Fruit fly (Drosophila melanogaster) whole organism, prepupa: Measurements from ENCODE around the gene Ns4.

Experiments used
- CG10631 ChIP-seq: fragments of 200-800 bp; sonication (Bioruptor generic); optimal IDR thresholded peaks from 2 replicates; lab custom pipeline; 2016; ENCODE audit warnings: missing biosample characterization, missing genetic modification characterization
- CG11902 ChIP-seq: fragments of 200-800 bp; sonication (Bioruptor generic); optimal IDR thresholded peaks from 3 replicates; lab custom pipeline; 2016; ENCODE audit warnings: missing biosample characterization, missing genetic modification characterization
- CG15336 ChIP-seq: fragments of 200-800 bp; sonication (Bioruptor generic); IDR thresholded peaks from 2 replicates; pipeline ENCODE4 v1.3.6; 2022; ENCODE audit warnings: missing biosample characterization, missing genetic modification characterization
- CG3032 ChIP-seq: fragments of 200-800 bp; optimal IDR thresholded peaks from 2 replicates; lab custom pipeline; 2019; ENCODE audit warnings: missing biosample characterization, mild to moderate bottlenecking, missing genetic modification characterization, moderate library complexity
- CG31627 ChIP-seq: fragments of 200-800 bp; sonication (Bioruptor generic); optimal IDR thresholded peaks from 3 replicates; lab custom pipeline; 2016; ENCODE audit warnings: missing biosample characterization, missing genetic modification characterization
- CG32006 ChIP-seq: fragments of 200-800 bp; sonication (Bioruptor generic); optimal IDR thresholded peaks from 3 replicates; lab custom pipeline; 2017; ENCODE audit warnings: missing biosample characterization, mild to moderate bottlenecking, missing genetic modification characterization
- CG34406 ChIP-seq: fragments of 200-800 bp; sonication (Bioruptor generic); optimal IDR thresholded peaks from 3 replicates; lab custom pipeline; 2016; ENCODE audit warnings: missing biosample characterization, missing genetic modification characterization
- CG3919 ChIP-seq: fragments of 200-800 bp; sonication (Bioruptor generic); optimal IDR thresholded peaks from 3 replicates; lab custom pipeline; 2016; ENCODE audit warnings: missing biosample characterization, missing genetic modification characterization
- CG4318 ChIP-seq: fragments of 200-800 bp; sonication (Bioruptor generic); optimal IDR thresholded peaks from 3 replicates; lab custom pipeline; 2017; ENCODE audit warnings: missing biosample characterization, mild to moderate bottlenecking, missing genetic modification characterization
- CG6163 ChIP-seq: fragments of 200-800 bp; sonication (Bioruptor generic); IDR thresholded peaks from 3 replicates; pipeline ENCODE4 v1.3.6; 2022; ENCODE audit warnings: missing biosample characterization, missing genetic modification characterization
- CG6276 ChIP-seq: fragments of 200-800 bp; sonication (Bioruptor generic); optimal IDR thresholded peaks from 2 replicates; lab custom pipeline; 2017; ENCODE audit warnings: missing biosample characterization, mild to moderate bottlenecking, missing genetic modification characterization
- CG6792 ChIP-seq: fragments of 200-800 bp; sonication (Bioruptor generic); optimal IDR thresholded peaks from 3 replicates; lab custom pipeline; 2016; ENCODE audit warnings: missing biosample characterization, missing genetic modification characterization
- CG8119 ChIP-seq: fragments of 200-800 bp; sonication (Bioruptor generic); IDR thresholded peaks from 3 replicates; pipeline ENCODE4 v1.3.6; 2022; ENCODE audit warnings: missing biosample characterization, missing genetic modification characterization
- CG8319 ChIP-seq: fragments of 200-800 bp; sonication (Bioruptor generic); optimal IDR thresholded peaks from 3 replicates; lab custom pipeline; 2016; ENCODE audit warnings: missing biosample characterization, missing genetic modification characterization
- CG8632 ChIP-seq: fragments of 200-800 bp; sonication (Bioruptor generic); optimal IDR thresholded peaks from 3 replicates; lab custom pipeline; 2016; ENCODE audit warnings: missing biosample characterization, missing genetic modification characterization
- CG9139 ChIP-seq: fragments of 200-800 bp; sonication (Bioruptor generic); optimal IDR thresholded peaks from 3 replicates; lab custom pipeline; 2017; ENCODE audit warnings: missing biosample characterization, mild to moderate bottlenecking, missing genetic modification characterization
- Eip75B ChIP-seq: fragments of 200-800 bp; sonication (Bioruptor generic); optimal IDR thresholded peaks from 3 replicates; lab custom pipeline; 2016; ENCODE audit warnings: missing biosample characterization, missing genetic modification characterization
- Eip78C ChIP-seq: fragments of 200-800 bp; sonication (Bioruptor generic); peaks from one replicate; lab custom pipeline; 2016; ENCODE audit warnings: missing biosample characterization, missing genetic modification characterization
- Eip93F ChIP-seq: fragments of 200-800 bp; sonication (Bioruptor generic); optimal IDR thresholded peaks from 2 replicates; lab custom pipeline; 2016; ENCODE audit warnings: missing biosample characterization, mild to moderate bottlenecking, missing genetic modification characterization
- Ets21C ChIP-seq: fragments of 200-800 bp; sonication (Bioruptor generic); optimal IDR thresholded peaks from 3 replicates; lab custom pipeline; 2016; ENCODE audit warnings: missing biosample characterization, missing genetic modification characterization
- Ets96B ChIP-seq: fragments of 200-800 bp; optimal IDR thresholded peaks from 2 replicates; lab custom pipeline; 2019; ENCODE audit warnings: missing biosample characterization, mild to moderate bottlenecking, missing genetic modification characterization, moderate library complexity
- Gug ChIP-seq: fragments of 200-800 bp; sonication (Bioruptor generic); IDR thresholded peaks from 2 replicates; pipeline ENCODE4 v1.3.6; 2022; ENCODE audit warnings: missing biosample characterization, missing genetic modification characterization
- Hr38 ChIP-seq: sonication (Bioruptor generic); optimal IDR thresholded peaks from 2 replicates; lab custom pipeline; 2016; ENCODE audit warnings: missing biosample characterization, missing genetic modification characterization
- Hr39 ChIP-seq: fragments of 200-800 bp; sonication (Bioruptor generic); optimal IDR thresholded peaks from 2 replicates; lab custom pipeline; 2016; ENCODE audit warnings: missing biosample characterization, missing genetic modification characterization
- Hr4 ChIP-seq: fragments of 200-800 bp; sonication (Bioruptor generic); optimal IDR thresholded peaks from 3 replicates; lab custom pipeline; 2016; ENCODE audit warnings: missing biosample characterization, missing genetic modification characterization
- Met ChIP-seq: fragments of 200-800 bp; sonication (Bioruptor generic); optimal IDR thresholded peaks from 3 replicates; lab custom pipeline; 2016; ENCODE audit warnings: missing biosample characterization, missing genetic modification characterization
- OdsH ChIP-seq: fragments of 200-800 bp; sonication (Bioruptor generic); optimal IDR thresholded peaks from 3 replicates; lab custom pipeline; 2016; ENCODE audit warnings: missing biosample characterization, missing genetic modification characterization
- Sox102F ChIP-seq: fragments of 200-800 bp; sonication (Bioruptor generic); optimal IDR thresholded peaks from 2 replicates; lab custom pipeline; 2016; ENCODE audit warnings: missing biosample characterization, mild to moderate bottlenecking, missing genetic modification characterization
- achi ChIP-seq: fragments of 200-800 bp; sonication (Bioruptor generic); optimal IDR thresholded peaks from 3 replicates; lab custom pipeline; 2016; ENCODE audit warnings: missing biosample characterization, missing genetic modification characterization
- acj6 ChIP-seq: fragments of 200-800 bp; sonication (Bioruptor generic); optimal IDR thresholded peaks from 3 replicates; lab custom pipeline; 2016; ENCODE audit warnings: missing biosample characterization, missing genetic modification characterization
- cyc ChIP-seq: fragments of 200-800 bp; sonication (Bioruptor generic); optimal IDR thresholded peaks from 3 replicates; lab custom pipeline; 2016; ENCODE audit warnings: missing biosample characterization, missing genetic modification characterization
- dac ChIP-seq: fragments of 200-800 bp; sonication (Bioruptor generic); optimal IDR thresholded peaks from 2 replicates; lab custom pipeline; 2017; ENCODE audit warnings: missing biosample characterization, mild to moderate bottlenecking, missing genetic modification characterization
- dsx ChIP-seq: fragments of 200-800 bp; optimal IDR thresholded peaks from 3 replicates; lab custom pipeline; 2019; ENCODE audit warnings: missing biosample characterization, mild to moderate bottlenecking, missing genetic modification characterization, moderate library complexity; ENCODE audit not compliant: poor library complexity, severe bottlenecking
- eg ChIP-seq: fragments of 200-800 bp; sonication (Bioruptor generic); IDR thresholded peaks from 3 replicates; pipeline ENCODE4 v1.3.6; 2022; ENCODE audit warnings: missing biosample characterization, missing genetic modification characterization
- esn ChIP-seq: fragments of 200-800 bp; sonication (Bioruptor generic); optimal IDR thresholded peaks from 2 replicates; lab custom pipeline; 2016; ENCODE audit warnings: missing biosample characterization, mild to moderate bottlenecking, missing genetic modification characterization, moderate library complexity
- fd59A ChIP-seq: fragments of 200-800 bp; sonication (Bioruptor generic); optimal IDR thresholded peaks from 2 replicates; lab custom pipeline; 2017; ENCODE audit warnings: missing biosample characterization, mild to moderate bottlenecking, missing genetic modification characterization, missing genetic modification reagents
- fd85E ChIP-seq: fragments of 200-800 bp; sonication (Bioruptor generic); optimal IDR thresholded peaks from 3 replicates; lab custom pipeline; 2016; ENCODE audit warnings: missing biosample characterization, missing genetic modification characterization
- net ChIP-seq: fragments of 200-800 bp; sonication (Bioruptor generic); optimal IDR thresholded peaks from 3 replicates; lab custom pipeline; 2016; ENCODE audit warnings: missing biosample characterization, missing genetic modification characterization
- pdm3 ChIP-seq: fragments of 200-800 bp; sonication (Bioruptor generic); optimal IDR thresholded peaks from 3 replicates; lab custom pipeline; 2016; ENCODE audit warnings: missing biosample characterization, missing genetic modification characterization
- salr ChIP-seq, 2 experiments: fragments of 200-800 bp; sonication (Bioruptor generic); optimal IDR thresholded peaks; 3 replicates each; lab custom pipeline; 2016 to 2018; ENCODE audit warnings: missing biosample characterization in 2 of 2, missing genetic modification characterization in 2 of 2, mild to moderate bottlenecking in 1 of 2
- ss ChIP-seq, 2 experiments: fragments of 200-800 bp; sonication (Bioruptor generic); optimal IDR thresholded peaks; 2 replicates in 1 of 2; 3 replicates in 1 of 2; lab custom pipeline; 2017 to 2018; ENCODE audit warnings: mild to moderate bottlenecking in 2 of 2, missing biosample characterization in 2 of 2, missing genetic modification characterization in 2 of 2, moderate library complexity in 1 of 2
- vri ChIP-seq: fragments of 200-800 bp; sonication (Bioruptor generic); optimal IDR thresholded peaks from 3 replicates; lab custom pipeline; 2016; ENCODE audit warnings: missing biosample characterization, mild to moderate bottlenecking, missing genetic modification characterization

Gene Ns4

DNA sequence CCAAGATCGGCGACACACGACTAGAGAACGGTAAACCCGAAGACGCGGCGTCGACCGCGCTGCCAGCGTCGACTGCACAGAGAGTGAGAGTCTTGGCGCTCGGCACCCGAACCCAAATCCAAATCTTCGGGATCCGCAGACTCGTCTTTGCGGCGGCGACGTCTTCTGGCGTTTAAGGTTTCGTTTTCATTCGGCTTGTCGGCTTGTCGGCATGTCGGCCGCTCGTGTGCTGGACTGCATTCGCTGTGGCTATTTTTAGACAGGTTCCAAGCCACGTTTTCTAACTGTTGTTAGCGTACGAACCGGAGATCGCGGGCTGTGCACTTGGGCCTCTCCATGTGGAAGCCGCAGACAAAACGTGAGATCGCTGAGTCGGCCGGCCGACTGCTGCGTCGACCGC lies 36.2 kb upstream of the Ns4 start (continued):
- TF ChIP-seq CG34406 (peak; percentile 49), CG6276 (GFP tag; lab: Kevin White, UChicago) (peak; percentile 68), salr (GFP tag; optimal IDR thresholded peaks at IDR 0.05; lab: Kevin White, UChicago) (peak in 1 of 2 experiments; percentile 2), net (peak; percentile 67), Hr38 (GFP tag; lab: Kevin White, UChicago) (no peak), Sox102F (peak; percentile 78), CG8119 (GFP tag; lab: Robert Waterston, UW) (peak; percentile 56; the same call in 2 of the 3 replicates)

DNA sequence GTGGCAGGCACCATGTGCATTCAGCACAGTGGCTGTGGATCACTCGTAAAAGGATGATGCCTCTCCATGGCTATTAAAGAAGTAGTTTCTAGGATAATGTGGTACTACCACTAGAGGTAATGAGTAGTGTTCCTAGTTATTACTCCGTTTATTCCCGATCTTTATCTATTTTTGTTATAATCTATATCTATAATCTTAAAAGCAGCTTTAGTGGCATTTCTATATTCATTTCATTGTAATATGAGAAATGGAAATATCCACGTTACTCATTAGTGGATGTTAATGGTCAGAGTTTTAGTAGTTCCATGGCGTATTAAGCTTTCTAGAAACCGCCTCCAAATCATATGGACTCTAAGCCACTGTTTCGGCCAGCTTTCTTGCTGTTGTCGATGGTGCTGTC lies 35.6 kb upstream of the Ns4 start:
- TF ChIP-seq salr (GFP tag; optimal IDR thresholded peaks at IDR 0.05; lab: Kevin White, UChicago): peak in 1 of 2 experiments; percentile 6
- TF ChIP-seq CG4318 (GFP tag; lab: Kevin White, UChicago): peak; percentile 55
- TF ChIP-seq Hr39 (GFP tag; lab: Kevin White, UChicago): no peak
- no peak for TF ChIP-seq CG8319 (GFP tag; lab: Kevin White, UChicago)
- peak; percentile 31 for TF ChIP-seq CG10631 (GFP tag; lab: Kevin White, UChicago)
- TF ChIP-seq fd85E: no peak
- TF ChIP-seq Ets96B (tag; lab: Kevin White, UChicago): peak; percentile 32
- peak; percentile 1 for TF ChIP-seq acj6 (GFP tag; lab: Kevin White, UChicago)
- TF ChIP-seq CG31627 (GFP tag; lab: Kevin White, UChicago): no peak
- TF ChIP-seq CG15336 (GFP tag; lab: Robert Waterston, UW): peak; percentile 43
- TF ChIP-seq Eip93F (GFP tag; lab: Kevin White, UChicago): no peak
- TF ChIP-seq Met (GFP tag; lab: Kevin White, UChicago): no peak
- no peak for TF ChIP-seq CG9139 (GFP tag; lab: Kevin White, UChicago)
- peak; percentile 2 for TF ChIP-seq achi (GFP tag; lab: Kevin White, UChicago)
- peak; percentile 41; the same call in 2 of the 3 replicates for TF ChIP-seq CG8119 (GFP tag; lab: Robert Waterston, UW)
- no peak for TF ChIP-seq vri (GFP tag; lab: Kevin White, UChicago)
- peak; percentile 37 for TF ChIP-seq OdsH
- TF ChIP-seq Sox102F: no peak
- TF ChIP-seq CG32006 (GFP tag; lab: Kevin White, UChicago): peak; percentile 87
- TF ChIP-seq CG3919 (GFP tag; lab: Kevin White, UChicago): no peak
- no peak for TF ChIP-seq CG6163 (GFP tag; lab: Robert Waterston, UW)
- TF ChIP-seq Hr4 (GFP tag; lab: Kevin White, UChicago): peak; percentile 75
- TF ChIP-seq Eip78C: peak; percentile 88
- TF ChIP-seq eg (GFP tag; lab: Robert Waterston, UW): 0 out of 3 replicates have a peak, but pooled peaks have one; percentile 5
- no peak for TF ChIP-seq pdm3 (GFP tag; lab: Kevin White, UChicago)
- TF ChIP-seq CG6276 (GFP tag; lab: Kevin White, UChicago): peak; percentile 60
- TF ChIP-seq dac (GFP tag; lab: Kevin White, UChicago): peak; percentile 60
- TF ChIP-seq, all 60 proteins: peak for 15

DNA sequence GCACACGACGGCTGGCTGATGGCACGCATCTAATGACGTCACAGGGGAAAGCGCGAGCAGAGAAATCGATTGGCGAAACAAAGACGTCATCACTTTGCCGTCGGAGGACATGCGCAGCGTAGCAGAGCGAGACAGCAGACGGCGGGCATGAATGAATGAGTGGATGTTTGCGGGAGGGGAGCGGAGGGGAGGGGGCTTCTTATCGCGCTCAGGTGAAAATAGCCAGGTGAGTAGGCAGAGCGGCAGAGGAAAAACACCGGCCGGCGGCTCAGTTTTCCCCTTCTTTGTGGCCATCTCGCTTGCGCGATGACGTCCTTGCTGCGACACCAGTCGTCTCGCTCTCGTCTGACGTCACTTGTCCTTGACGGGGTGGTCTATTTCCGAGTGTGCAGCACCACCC lies 32.3 kb upstream of the Ns4 start:
- TF ChIP-seq cyc (GFP tag; lab: Kevin White, UChicago) (no peak), Hr38 (GFP tag; lab: Kevin White, UChicago) (no peak), Gug (GFP tag; lab: Robert Waterston, UW) (no peak), CG8119 (GFP tag; lab: Robert Waterston, UW) (no peak), vri (GFP tag; lab: Kevin White, UChicago) (no peak), CG4318 (GFP tag; lab: Kevin White, UChicago) (no peak), CG10631 (GFP tag; lab: Kevin White, UChicago) (no peak), fd59A (GFP tag; lab: Kevin White, UChicago) (no peak), fd85E (no peak), acj6 (GFP tag; lab: Kevin White, UChicago) (no peak)

DNA sequence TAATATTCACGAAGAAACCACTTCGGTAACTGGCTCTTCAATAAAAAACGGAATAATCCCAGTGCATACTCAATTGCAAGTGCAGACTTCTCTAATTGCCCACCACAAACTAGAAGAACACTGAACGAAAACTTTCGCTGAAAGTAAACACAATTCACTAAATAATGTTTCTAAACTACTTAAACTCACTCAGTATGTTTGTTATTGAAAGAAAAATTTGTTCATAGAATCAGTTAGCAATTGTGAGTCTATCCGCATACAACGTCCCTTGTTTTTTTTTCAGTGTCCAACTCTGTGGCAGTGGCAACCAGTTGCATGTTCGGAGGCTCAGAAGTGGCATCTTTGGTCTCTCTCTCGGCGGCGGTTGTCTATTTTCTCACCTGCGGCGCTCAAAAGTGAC lies 30.8 kb upstream of the Ns4 start:
- TF ChIP-seq dsx (GFP tag; lab: Kevin White, UChicago) (peak; percentile 43), CG6276 (GFP tag; lab: Kevin White, UChicago) (peak; percentile 79), CG8319 (GFP tag; lab: Kevin White, UChicago) (no peak), CG9139 (GFP tag; lab: Kevin White, UChicago) (no peak), pdm3 (GFP tag; lab: Kevin White, UChicago) (peak; percentile 54), esn (GFP tag; lab: Kevin White, UChicago) (no peak), CG34406 (no peak), CG8632 (no peak), achi (GFP tag; lab: Kevin White, UChicago) (peak; percentile 64), Ets21C (GFP tag; lab: Kevin White, UChicago) (no peak), CG11902 (GFP tag; lab: Kevin White, UChicago) (no peak), Ets96B (tag; lab: Kevin White, UChicago) (peak; percentile 50), CG31627 (GFP tag; lab: Kevin White, UChicago) (no peak), Eip75B (peak; percentile 44), ss (GFP tag; optimal IDR thresholded peaks at IDR 0.05; lab: Kevin White, UChicago) (peak in 1 of 2 experiments; percentile 45), OdsH (peak; percentile 57), CG3032 (tag; lab: Kevin White, UChicago) (no peak), Eip78C (peak; percentile 91), CG3919 (GFP tag; lab: Kevin White, UChicago) (peak; percentile 78), cyc (GFP tag; lab: Kevin White, UChicago) (no peak), dac (GFP tag; lab: Kevin White, UChicago) (peak; percentile 42), eg (GFP tag; lab: Robert Waterston, UW) (peak; percentile 89), CG6792 (no peak), Gug (GFP tag; lab: Robert Waterston, UW) (peak; percentile 79)
